Fruit fly (Drosophila melanogaster): ENCODE results near the gene Rpt2.

Gene Rpt2

DNA sequence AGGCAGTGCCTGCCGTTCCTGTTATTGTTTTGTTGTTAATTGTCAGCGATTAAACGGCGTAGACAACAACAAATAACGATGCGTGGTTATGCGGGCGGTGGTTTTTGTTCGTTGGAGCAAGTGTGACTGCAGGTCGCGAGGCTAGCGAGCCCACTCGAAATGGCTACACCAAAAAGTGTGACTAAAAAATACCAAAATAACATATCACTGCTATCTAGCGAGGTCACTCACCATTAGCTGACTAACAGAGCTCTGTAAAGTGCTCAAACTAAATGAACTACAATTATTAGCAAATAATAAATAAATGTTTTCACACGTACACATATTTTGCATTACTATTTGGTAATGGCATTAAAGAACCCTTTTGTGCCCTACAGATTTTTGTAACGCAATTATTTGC, 41.4 kb downstream of the Rpt2 start, which contains the start of gene Pli (continued):
- TF ChIP-seq CG12391 (tag; optimal IDR thresholded peaks at IDR 0.05) (peak; percentile 31), slou (GFP tag; optimal IDR thresholded peaks at IDR 0.05) (no peak), nerfin-1 (tag; optimal IDR thresholded peaks at IDR 0.05) (peak; percentile 77), Sin3A (optimal IDR thresholded peaks at IDR 0.05) (peak; percentile 35), CG13894 (tag; optimal IDR thresholded peaks at IDR 0.05) (peak; percentile 66), gcm2 (GFP tag; optimal IDR thresholded peaks at IDR 0.05) (no peak), Lpt (GFP tag; optimal IDR thresholded peaks at IDR 0.05) (no peak), ato (GFP tag; IDR thresholded peaks at IDR 0.05; ENCODE audit: partially characterized antibody) (no peak), Dbx (GFP tag; IDR thresholded peaks at IDR 0.05) (no peak), CG10462 (GFP tag; optimal IDR thresholded peaks at IDR 0.05) (no peak), CG8388 (GFP tag; optimal IDR thresholded peaks at IDR 0.05) (peak; percentile 9), Dad (GFP tag; optimal IDR thresholded peaks at IDR 0.05) (peak; percentile 12), kni (GFP tag; optimal IDR thresholded peaks at IDR 0.05) (peak; percentile 64), YL-1 (GFP tag; optimal IDR thresholded peaks at IDR 0.05) (peak; percentile 14), CG13296 (GFP tag; optimal IDR thresholded peaks at IDR 0.05) (no peak), grn (GFP tag; optimal IDR thresholded peaks at IDR 0.05) (peak; percentile 40), Jarid2 (GFP tag; optimal IDR thresholded peaks at IDR 0.05) (peak; percentile 97), sens (GFP tag) (peak; percentile 84), CG12769 (tag; optimal IDR thresholded peaks at IDR 0.05) (peak; percentile 34), Ptx1 (GFP tag; IDR thresholded peaks at IDR 0.05) (no peak), zen (tag; optimal IDR thresholded peaks at IDR 0.05) (peak; percentile 32), MESR4 (GFP tag; optimal IDR thresholded peaks at IDR 0.05) (peak; percentile 28), Hmr (GFP tag; optimal IDR thresholded peaks at IDR 0.05) (peak; percentile 55), abd-A (tag; optimal IDR thresholded peaks at IDR 0.05) (peak; percentile 42), CG10543 (GFP tag; optimal IDR thresholded peaks at IDR 0.05) (peak; percentile 52), CG7987 (GFP tag; optimal IDR thresholded peaks at IDR 0.05) (peak; percentile 38), CG8478 (optimal IDR thresholded peaks at IDR 0.05) (no peak), Eip74EF (GFP tag; optimal IDR thresholded peaks at IDR 0.05) (peak in 1 of 2 experiments; percentile 40), CG10267 (tag; optimal IDR thresholded peaks at IDR 0.05) (peak; percentile 61), stwl (tag; optimal IDR thresholded peaks at IDR 0.05) (peak; percentile 62), caup (GFP tag; optimal IDR thresholded peaks at IDR 0.05; ENCODE audit: severe bottlenecking) (peak; percentile 56), CG2129 (GFP tag; IDR thresholded peaks at IDR 0.05; ENCODE audit: partially characterized antibody) (no peak), CG13624 (GFP tag; optimal IDR thresholded peaks at IDR 0.05) (peak; percentile 42), CG2712 (tag; optimal IDR thresholded peaks at IDR 0.05) (peak; percentile 48), HLHmδ (GFP tag; optimal IDR thresholded peaks at IDR 0.05) (peak; percentile 67), CG3163 (GFP tag; optimal IDR thresholded peaks at IDR 0.05) (peak; percentile 5), PHDP (tag; optimal IDR thresholded peaks at IDR 0.05) (peak; percentile 18), CG17385 (GFP tag; optimal IDR thresholded peaks at IDR 0.05) (peak; percentile 7), nmo (GFP tag; optimal IDR thresholded peaks at IDR 0.05) (peak; percentile 68), CG7271 (tag; optimal IDR thresholded peaks at IDR 0.05) (peak; percentile 34), phol (tag; optimal IDR thresholded peaks at IDR 0.05) (peak; percentile 64), CG1792 (GFP tag; optimal IDR thresholded peaks at IDR 0.05) (no peak), Fer1 (GFP tag; optimal IDR thresholded peaks at IDR 0.05) (peak; percentile 44), CG14710 (tag; optimal IDR thresholded peaks at IDR 0.05) (peak; percentile 69), pita (GFP tag; optimal IDR thresholded peaks at IDR 0.05) (peak; percentile 76), CG7839 (tag; optimal IDR thresholded peaks at IDR 0.05) (peak; percentile 4), CG1603 (tag; optimal IDR thresholded peaks at IDR 0.05) (peak; percentile 80), Dp (GFP tag; optimal IDR thresholded peaks at IDR 0.05) (peak; percentile 42), CG33213 (GFP tag; optimal IDR thresholded peaks at IDR 0.05) (peak; percentile 46), CG2120 (GFP tag; optimal IDR thresholded peaks at IDR 0.05) (peak; percentile 7)

All from whole organism, embryonic.